Worm (Caenorhabditis elegans) whole organism, L4 larva: ENCODE data around the gene phf-32.

ENCODE experiments used
- F10B5.3 ChIP-seq: sonication (generic microtip); optimal IDR thresholded peaks from 2 replicates; lab custom pipeline; 2016; ENCODE audit warnings: mild to moderate bottlenecking, missing genetic modification characterization, missing compliant biosample characterization
- ces-1 ChIP-seq: fragments of 150-350 bp; sonication (generic microtip); optimal IDR thresholded peaks from 4 replicates; lab custom pipeline; 2014; ENCODE audit warnings: missing biosample characterization, missing genetic modification reagents, missing genetic modification characterization
- nhr-102 ChIP-seq: sonication (generic microtip); optimal IDR thresholded peaks from 2 replicates; lab custom pipeline; 2016; ENCODE audit warnings: mild to moderate bottlenecking, missing genetic modification characterization, moderate library complexity, missing compliant biosample characterization
- nhr-237 ChIP-seq: sonication (generic microtip); optimal IDR thresholded peaks from 2 replicates; lab custom pipeline; 2017; ENCODE audit warnings: missing biosample characterization, missing genetic modification characterization
- nhr-6 ChIP-seq: fragments of 150-350 bp; optimal IDR thresholded peaks from 2 replicates; lab custom pipeline; 2014; ENCODE audit warnings: missing biosample characterization, missing genetic modification characterization
- pha-4 ChIP-seq, 2 experiments: fragments of 150-350 bp in 1 of 2; fragments of 200-800 bp in 1 of 2; sonication (Bioruptor generic) in 1 of 2; IDR thresholded peaks in 1 of 2; optimal IDR thresholded peaks in 1 of 2; 2 replicates each; pipeline versions ENCODE4 v1.3.6 to Lab custom; 2014 to 2022; ENCODE audit warnings: missing genetic modification characterization in 2 of 2, missing genetic modification reagents in 2 of 2, missing biosample characterization in 1 of 2, missing compliant biosample characterization in 1 of 2

ce11 chrX:12275577-12275976 is 31.1 kb upstream of the phf-32 start, which contains the start of gene C04B4.6:
- TF ChIP-seq ces-1 (GFP tag; lab: Kevin White, UChicago) (no peak), nhr-6 (tag; lab: Kevin White, UChicago) (no peak), nhr-102 (tag; lab: Kevin White, UChicago) (no peak), nhr-237 (tag; lab: Kevin White, UChicago) (no peak), pha-4 (GFP tag; IDR thresholded peaks at IDR 0.05; lab: Robert Waterston, UW) (no peak), pha-4 (tag; optimal IDR thresholded peaks at IDR 0.05; lab: Kevin White, UChicago) (no peak), F10B5.3 (tag; lab: Kevin White, UChicago) (no peak)
